Worm (Caenorhabditis elegans) whole organism, midembryonic: Measurements from ENCODE around the gene dgk-2.

ENCODE experiments used
- T22C8.4 ChIP-seq: fragments of 200-800 bp; sonication (Bioruptor generic); IDR thresholded peaks from 2 replicates; pipeline ENCODE4 v1.3.6; 2022; ENCODE audit warnings: missing genetic modification characterization, missing compliant biosample characterization
- cog-1 ChIP-seq: sonication (generic microtip); optimal IDR thresholded peaks from 2 replicates; lab custom pipeline; 2016; ENCODE audit warnings: missing genetic modification characterization, missing compliant biosample characterization
- flt-1 ChIP-seq: fragments of 200-800 bp; sonication (Bioruptor generic); IDR thresholded peaks from 2 replicates; pipeline ENCODE4 v1.3.6; 2022; ENCODE audit warnings: missing genetic modification characterization, missing compliant biosample characterization
- klf-2 ChIP-seq: fragments of 200-800 bp; sonication (Bioruptor generic); conservative IDR thresholded peaks from 2 replicates; pipeline ENCODE4 v1.3.6; 2022; ENCODE audit warnings: missing genetic modification reagents, missing genetic modification characterization, missing compliant biosample characterization
- med-1 ChIP-seq: sonication (generic microtip); optimal IDR thresholded peaks from 2 replicates; lab custom pipeline; 2017; ENCODE audit warnings: missing genetic modification characterization, mild to moderate bottlenecking, missing compliant biosample characterization, antibody characterized with exemption, missing genetic modification reagents; ENCODE audit not compliant: insufficient read depth
- ref-1 ChIP-seq: fragments of 200-800 bp; sonication (Bioruptor generic); conservative IDR thresholded peaks from 2 replicates; pipeline ENCODE4 v1.3.6; 2022; ENCODE audit warnings: missing genetic modification reagents, missing genetic modification characterization, missing compliant biosample characterization
- tab-1 ChIP-seq: fragments of 200-800 bp; sonication (Bioruptor generic); IDR thresholded peaks from 2 replicates; pipeline ENCODE4 v1.3.6; 2022; ENCODE audit warnings: missing genetic modification characterization, missing compliant biosample characterization
- ztf-23 ChIP-seq: fragments of 200-800 bp; sonication (Bioruptor generic); IDR thresholded peaks from 2 replicates; pipeline ENCODE4 v1.3.6; 2022; ENCODE audit warnings: missing genetic modification reagents, missing genetic modification characterization, missing compliant biosample characterization
- ztf-29 ChIP-seq: fragments of 200-800 bp; sonication (Bioruptor generic); IDR thresholded peaks from 2 replicates; pipeline ENCODE4 v1.3.6; 2022; ENCODE audit warnings: missing genetic modification reagents, missing genetic modification characterization, missing compliant biosample characterization

DNA sequence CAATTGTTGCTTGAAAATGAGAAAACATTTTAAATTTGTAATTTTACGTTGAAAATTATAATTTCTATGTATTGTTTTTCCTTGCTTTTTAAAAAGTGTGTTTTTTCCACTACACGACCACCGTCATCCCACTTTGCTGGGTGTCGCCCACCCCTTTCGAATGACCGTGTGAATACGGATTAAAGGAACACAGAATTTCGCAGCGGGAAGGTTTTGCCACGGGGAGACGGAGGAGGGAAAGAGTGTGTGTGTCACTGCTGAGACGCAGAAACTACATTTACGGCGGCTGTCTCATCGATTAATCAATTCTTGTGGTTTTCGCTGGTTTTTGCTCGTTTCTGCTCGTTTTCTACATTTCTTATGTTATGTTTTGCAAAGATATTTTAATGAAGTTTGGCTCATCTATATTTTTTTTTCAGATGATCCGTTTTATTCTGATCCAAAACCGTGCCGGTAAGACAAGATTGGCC, 46.3 kb downstream of the dgk-2 start, which contains the start of gene aps-2:
- no peak for TF ChIP-seq ref-1
- no peak for TF ChIP-seq cog-1 (tag; lab: Kevin White, UChicago)
- TF ChIP-seq tab-1 (GFP tag; lab: Robert Waterston, UW) = 0 out of 2 replicates have a peak, but pooled peaks have one; percentile 39
- 0 out of 2 replicates have a peak, but pooled peaks have one; percentile 36 for TF ChIP-seq flt-1
- TF ChIP-seq med-1 (GFP tag; lab: Kevin White, UChicago) = no peak
- TF ChIP-seq ztf-23 = no peak
- TF ChIP-seq ztf-29 (GFP tag; lab: Robert Waterston, UW) = no peak
- no peak for TF ChIP-seq T22C8.4
- TF ChIP-seq klf-2 = no peak
